Fruit fly (Drosophila melanogaster) S2 (cell line): Measurements from ENCODE around the gene CG16775.

ENCODE experiments used
- CG8478 ChIP-seq: fragments of >200 bp; optimal IDR thresholded peaks from 2 replicates; lab custom pipeline; 2018
- CTCF ChIP-seq, 2 experiments: fragments of >200 bp; optimal IDR thresholded peaks; 2 replicates each; lab custom pipeline; 2018

DNA sequence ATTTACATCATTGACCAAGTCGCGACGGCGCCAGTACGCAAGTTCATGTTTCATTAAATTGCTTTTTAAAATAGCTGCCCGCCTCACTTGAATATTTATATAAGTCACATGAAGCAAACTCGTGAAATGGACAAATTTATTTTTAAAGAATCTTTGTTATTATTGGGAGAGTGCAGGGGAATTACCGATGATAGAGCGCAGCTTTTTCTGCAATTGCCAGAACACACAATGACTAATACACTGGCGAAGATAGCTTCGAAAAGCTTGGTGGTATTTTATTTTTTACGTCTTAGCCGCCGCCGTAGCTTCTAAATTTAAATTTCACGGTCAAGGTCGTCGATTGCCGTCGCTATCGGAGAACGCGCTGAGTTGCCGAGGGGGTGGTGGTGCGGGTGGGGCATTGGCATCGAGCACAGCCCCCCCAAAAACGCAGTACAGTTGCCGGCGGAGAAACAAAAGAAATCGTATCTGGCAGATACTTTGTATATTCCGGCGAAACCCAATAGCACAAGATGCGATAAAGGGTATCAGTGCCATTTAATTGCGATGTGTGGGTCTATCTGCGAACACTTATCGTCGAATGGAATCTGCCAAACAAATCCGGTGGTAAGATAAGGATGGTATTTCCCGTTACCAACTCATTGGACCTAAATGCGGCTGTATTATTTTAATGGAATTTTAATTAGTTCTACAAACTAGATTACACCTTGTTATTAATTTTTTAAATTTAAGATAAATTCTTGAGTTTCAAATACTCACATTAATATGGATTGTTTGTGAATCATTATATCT is 26.7 kb upstream of the CG16775 start:
- TF ChIP-seq CG8478 (lab: Kevin White, UChicago) (no peak), CTCF (optimal IDR thresholded peaks at IDR 0.05; lab: Kevin White, UChicago) (no peak)
